Worm (Caenorhabditis elegans) whole organism, young adult: ENCODE data around the gene rps-3.

Source experiments
- B0336.3 ChIP-seq: fragments of 200-800 bp; sonication (Bioruptor generic); IDR thresholded peaks from 2 replicates; pipeline ENCODE4 v1.3.6; 2022; ENCODE audit warnings: missing genetic modification characterization, missing compliant biosample characterization
- F23B12.7 ChIP-seq: sonication (generic microtip); optimal IDR thresholded peaks from 2 replicates; lab custom pipeline; 2017; ENCODE audit warnings: missing genetic modification characterization, mild to moderate bottlenecking, missing compliant biosample characterization, antibody characterized with exemption, moderate library complexity; ENCODE audit not compliant: insufficient read depth
- ceh-100 ChIP-seq: fragments of 200-800 bp; sonication (Bioruptor generic); IDR thresholded peaks from 2 replicates; pipeline ENCODE4 v1.3.6; 2022; ENCODE audit warnings: missing genetic modification reagents, missing genetic modification characterization, missing compliant biosample characterization
- ceh-40 ChIP-seq: fragments of 200-800 bp; sonication (Bioruptor generic); IDR thresholded peaks from 2 replicates; pipeline ENCODE4 v1.3.6; 2022; ENCODE audit warnings: missing genetic modification characterization, missing compliant biosample characterization
- ceh-79 ChIP-seq: sonication (generic microtip); optimal IDR thresholded peaks from 2 replicates; lab custom pipeline; 2017; ENCODE audit warnings: mild to moderate bottlenecking, missing genetic modification characterization, missing compliant biosample characterization
- lir-1 ChIP-seq: fragments of 200-800 bp; sonication (Bioruptor generic); conservative IDR thresholded peaks from 2 replicates; pipeline ENCODE4 v1.3.6; 2022; ENCODE audit warnings: missing genetic modification reagents, missing genetic modification characterization, missing compliant biosample characterization
- nfyb-1 ChIP-seq: fragments of 200-800 bp; sonication (Bioruptor generic); IDR thresholded peaks from 2 replicates; pipeline ENCODE4 v1.3.6; 2022; ENCODE audit warnings: missing genetic modification reagents, missing genetic modification characterization, missing compliant biosample characterization
- nhr-179 ChIP-seq: sonication (generic microtip); optimal IDR thresholded peaks from 2 replicates; lab custom pipeline; 2016; ENCODE audit warnings: mild to moderate bottlenecking, missing genetic modification characterization, missing compliant biosample characterization
- snpc-4 ChIP-seq, 5 experiments: fragments of 150-350 bp in 1 of 5; sonication (generic microtip) in 4 of 5; optimal IDR thresholded peaks; 2 replicates each; lab custom pipeline; 2014 to 2018; ENCODE audit warnings: missing genetic modification characterization in 5 of 5, missing biosample characterization in 3 of 5, antibody characterized with exemption in 2 of 5, mild to moderate bottlenecking in 2 of 5, missing compliant biosample characterization in 2 of 5, missing genotype in 2 of 5, moderate library complexity in 2 of 5, missing genetic modification reagents in 1 of 5
- unc-62 ChIP-seq: fragments of 150-350 bp; optimal IDR thresholded peaks from 2 replicates; lab custom pipeline; 2014; ENCODE audit warnings: missing biosample characterization, missing genetic modification reagents, missing genetic modification characterization
- zfh-2 ChIP-seq: fragments of 200-800 bp; sonication (Bioruptor generic); conservative IDR thresholded peaks from 2 replicates; pipeline ENCODE4 v1.3.6; 2022; ENCODE audit warnings: missing genetic modification reagents, missing genetic modification characterization, missing compliant biosample characterization

DNA sequence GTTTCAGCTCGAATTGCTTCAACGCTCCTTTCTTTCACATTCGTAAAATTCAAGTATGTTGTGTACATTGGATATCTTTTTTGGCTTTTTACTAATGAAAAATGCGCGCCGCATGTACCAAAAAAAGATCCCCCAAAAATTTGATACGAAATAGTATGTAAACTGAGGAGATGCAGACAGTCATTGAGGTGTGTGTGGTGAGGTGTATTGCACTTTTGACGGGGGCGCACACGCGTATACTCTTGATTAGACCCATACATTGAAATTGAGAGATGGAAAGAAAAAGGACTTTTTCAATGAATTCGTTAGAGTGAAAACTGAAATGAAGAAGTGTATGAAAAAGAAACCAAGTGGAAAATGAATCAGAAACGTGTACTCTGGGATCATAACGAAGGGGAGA lies 14.8 kb downstream of the rps-3 start:
- TF ChIP-seq nfyb-1 (GFP tag; lab: Robert Waterston, UW), result no peak
- no peak for TF ChIP-seq B0336.3 (GFP tag; lab: Robert Waterston, UW)
- no peak for TF ChIP-seq zfh-2
- no peak for TF ChIP-seq ceh-40
- no peak for TF ChIP-seq ceh-79
- TF ChIP-seq unc-62 (GFP tag; lab: Kevin White, UChicago), result no peak
- TF ChIP-seq F23B12.7 (tag; lab: Kevin White, UChicago), result no peak
- TF ChIP-seq lir-1, result no peak
- no peak for TF ChIP-seq nhr-179
- no peak for TF ChIP-seq snpc-4 (GFP tag; optimal IDR thresholded peaks at IDR 0.05; lab: Kevin White, UChicago)
- TF ChIP-seq snpc-4 (tag; optimal IDR thresholded peaks at IDR 0.05; lab: Kevin White, UChicago), result no peak
- no peak for TF ChIP-seq ceh-100 (GFP tag; lab: Robert Waterston, UW)
